Worm (Caenorhabditis elegans) whole organism, early embryonic: ENCODE results near the gene srj-25.

Experiments used
- B0310.2 ChIP-seq: sonication (generic microtip); optimal IDR thresholded peaks from 2 replicates; lab custom pipeline; 2016; ENCODE audit warnings: mild to moderate bottlenecking, missing genetic modification characterization, missing compliant biosample characterization
- F13C5.2 ChIP-seq: sonication (generic microtip); optimal IDR thresholded peaks from 2 replicates; lab custom pipeline; 2017; ENCODE audit warnings: mild to moderate bottlenecking, missing genetic modification characterization, inconsistent platforms, missing compliant biosample characterization
- aly-1 ChIP-seq: sonication (generic microtip); optimal IDR thresholded peaks from 2 replicates; lab custom pipeline; 2016; ENCODE audit warnings: missing genetic modification characterization, missing compliant biosample characterization
- ama-1 ChIP-seq: fragments of 150-350 bp; optimal IDR thresholded peaks from 2 replicates; lab custom pipeline; 2014
- ceh-13 ChIP-seq: fragments of 200-800 bp; sonication (Bioruptor generic); optimal IDR thresholded peaks from 2 replicates; lab custom pipeline; 2018; ENCODE audit warnings: mild to moderate bottlenecking, missing genetic modification characterization, missing compliant biosample characterization
- ceh-36 ChIP-seq: sonication (generic microtip); optimal IDR thresholded peaks from 2 replicates; lab custom pipeline; 2016; ENCODE audit warnings: missing genetic modification characterization, inconsistent platforms, missing compliant biosample characterization
- ets-7 ChIP-seq: sonication (generic microtip); optimal IDR thresholded peaks from 2 replicates; lab custom pipeline; 2016; ENCODE audit warnings: missing genotype, missing genetic modification characterization, missing compliant biosample characterization
- flt-1 ChIP-seq: fragments of 200-800 bp; sonication (Bioruptor generic); IDR thresholded peaks from 2 replicates; pipeline ENCODE4 v1.3.6; 2022; ENCODE audit warnings: missing genetic modification characterization, missing compliant biosample characterization
- hmbx-1 ChIP-seq: sonication (generic microtip); optimal IDR thresholded peaks from 2 replicates; lab custom pipeline; 2016; ENCODE audit warnings: mild to moderate bottlenecking, missing genetic modification characterization, missing compliant biosample characterization
- hmg-4 ChIP-seq: fragments of 200-800 bp; sonication (Bioruptor generic); optimal IDR thresholded peaks from 2 replicates; lab custom pipeline; 2018; ENCODE audit warnings: mild to moderate bottlenecking, missing genetic modification characterization, missing compliant biosample characterization
- hnd-1 ChIP-seq: sonication (generic microtip); optimal IDR thresholded peaks from 2 replicates; lab custom pipeline; 2016; ENCODE audit warnings: missing genetic modification characterization, missing compliant biosample characterization
- pes-1 ChIP-seq: fragments of 200-800 bp; sonication (Bioruptor generic); IDR thresholded peaks from 2 replicates; pipeline ENCODE4 v1.3.6; 2022; ENCODE audit warnings: missing genetic modification reagents, missing genetic modification characterization, missing compliant biosample characterization
- scrt-1 ChIP-seq: fragments of 200-800 bp; sonication (Bioruptor generic); IDR thresholded peaks from 2 replicates; pipeline ENCODE4 v1.3.6; 2022; ENCODE audit warnings: missing genetic modification characterization, missing compliant biosample characterization
- sea-1 ChIP-seq: fragments of 200-800 bp; sonication (Bioruptor generic); conservative IDR thresholded peaks from 2 replicates; pipeline ENCODE4 v1.3.6; 2022; ENCODE audit warnings: missing genetic modification characterization, missing compliant biosample characterization
- tbx-11 ChIP-seq: fragments of 200-800 bp; sonication (Bioruptor generic); IDR thresholded peaks from 2 replicates; pipeline ENCODE4 v1.3.6; 2022; ENCODE audit warnings: missing genetic modification characterization, missing compliant biosample characterization
- tbx-37 ChIP-seq: fragments of 200-800 bp; sonication (Bioruptor generic); conservative IDR thresholded peaks from 2 replicates; pipeline ENCODE4 v1.3.6; 2022; ENCODE audit warnings: missing genetic modification reagents, missing genetic modification characterization, missing compliant biosample characterization
- tra-4 ChIP-seq: sonication (generic microtip); optimal IDR thresholded peaks from 2 replicates; lab custom pipeline; 2017; ENCODE audit warnings: missing genetic modification characterization, missing compliant biosample characterization

Gene srj-25

DNA sequence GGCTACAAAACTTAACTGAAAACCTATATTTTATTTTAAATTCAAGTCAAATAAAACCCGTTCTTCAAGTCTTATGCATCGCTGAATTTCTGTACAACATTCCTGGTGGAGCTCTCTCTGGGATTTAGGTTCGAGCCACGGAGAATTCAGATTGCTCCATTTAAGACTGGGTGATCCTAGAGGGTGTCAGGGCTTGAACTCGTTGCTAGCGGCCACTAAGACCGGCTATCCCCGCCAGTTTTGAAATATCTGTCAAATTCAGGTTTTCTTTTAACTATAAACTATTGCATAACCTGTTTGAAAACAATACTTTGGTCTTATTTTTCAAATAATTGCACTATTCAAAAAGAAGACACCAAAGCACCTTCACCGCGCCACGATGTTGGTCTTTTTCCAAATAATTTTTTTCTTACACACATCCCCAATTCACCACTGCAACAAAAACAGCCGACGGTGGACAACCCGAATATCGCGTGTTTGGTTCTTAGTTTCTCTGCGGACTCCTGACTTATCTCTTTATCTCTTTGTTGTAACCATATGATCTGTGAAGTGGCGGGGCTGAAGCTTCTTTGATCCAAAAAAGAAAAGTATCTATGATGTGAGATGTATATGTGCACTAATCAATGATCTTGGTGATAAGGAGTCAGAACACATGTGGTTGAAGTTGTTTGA is 7.1 kb downstream of the srj-25 start:
- TF ChIP-seq B0310.2 (tag; lab: Kevin White, UChicago) (no peak), ceh-36 (no peak), hmbx-1 (tag; lab: Kevin White, UChicago) (no peak), ets-7 (tag; lab: Kevin White, UChicago) (no peak), sea-1 (GFP tag; lab: Robert Waterston, UW) (no peak), tbx-11 (GFP tag; lab: Robert Waterston, UW) (no peak), hmg-4 (no peak), tbx-37 (no peak), ama-1 (lab: Kevin White, UChicago) (no peak), scrt-1 (no peak), hnd-1 (tag; lab: Kevin White, UChicago) (no peak), pes-1 (no peak), tra-4 (tag; lab: Kevin White, UChicago) (no peak), F13C5.2 (tag; lab: Kevin White, UChicago) (no peak), flt-1 (GFP tag; lab: Robert Waterston, UW) (no peak), aly-1 (tag; lab: Kevin White, UChicago) (no peak), ceh-13 (no peak)

- no peak for TF ChIP-seq aly-1 (tag; lab: Kevin White, UChicago)
- no peak for TF ChIP-seq scrt-1
- no peak for TF ChIP-seq B0310.2 (tag; lab: Kevin White, UChicago)
- no peak for TF ChIP-seq hmbx-1 (tag; lab: Kevin White, UChicago)
- TF ChIP-seq hmg-4, result no peak
- TF ChIP-seq hnd-1 (tag; lab: Kevin White, UChicago), result no peak
- no peak for TF ChIP-seq ceh-13
- no peak for TF ChIP-seq pes-1
- TF ChIP-seq tbx-11 (GFP tag; lab: Robert Waterston, UW), result no peak
- TF ChIP-seq ama-1 (lab: Kevin White, UChicago), result no peak
- TF ChIP-seq tra-4 (tag; lab: Kevin White, UChicago), result no peak
- no peak for TF ChIP-seq sea-1 (GFP tag; lab: Robert Waterston, UW)
- no peak for TF ChIP-seq tbx-37
- TF ChIP-seq ceh-36, result no peak
- TF ChIP-seq F13C5.2 (tag; lab: Kevin White, UChicago), result no peak
- no peak for TF ChIP-seq flt-1 (GFP tag; lab: Robert Waterston, UW)
- no peak for TF ChIP-seq ets-7 (tag; lab: Kevin White, UChicago)
Observed at ce11 chrV:727484-728351, 8.4 kb downstream of the srj-25 start, which contains the start of the genes icl-1 and srh-2. TSS of gene icl-1 (minus strand) at chrV:728004. TSS of gene srh-2 (plus strand) at chrV:728301.

DNA sequence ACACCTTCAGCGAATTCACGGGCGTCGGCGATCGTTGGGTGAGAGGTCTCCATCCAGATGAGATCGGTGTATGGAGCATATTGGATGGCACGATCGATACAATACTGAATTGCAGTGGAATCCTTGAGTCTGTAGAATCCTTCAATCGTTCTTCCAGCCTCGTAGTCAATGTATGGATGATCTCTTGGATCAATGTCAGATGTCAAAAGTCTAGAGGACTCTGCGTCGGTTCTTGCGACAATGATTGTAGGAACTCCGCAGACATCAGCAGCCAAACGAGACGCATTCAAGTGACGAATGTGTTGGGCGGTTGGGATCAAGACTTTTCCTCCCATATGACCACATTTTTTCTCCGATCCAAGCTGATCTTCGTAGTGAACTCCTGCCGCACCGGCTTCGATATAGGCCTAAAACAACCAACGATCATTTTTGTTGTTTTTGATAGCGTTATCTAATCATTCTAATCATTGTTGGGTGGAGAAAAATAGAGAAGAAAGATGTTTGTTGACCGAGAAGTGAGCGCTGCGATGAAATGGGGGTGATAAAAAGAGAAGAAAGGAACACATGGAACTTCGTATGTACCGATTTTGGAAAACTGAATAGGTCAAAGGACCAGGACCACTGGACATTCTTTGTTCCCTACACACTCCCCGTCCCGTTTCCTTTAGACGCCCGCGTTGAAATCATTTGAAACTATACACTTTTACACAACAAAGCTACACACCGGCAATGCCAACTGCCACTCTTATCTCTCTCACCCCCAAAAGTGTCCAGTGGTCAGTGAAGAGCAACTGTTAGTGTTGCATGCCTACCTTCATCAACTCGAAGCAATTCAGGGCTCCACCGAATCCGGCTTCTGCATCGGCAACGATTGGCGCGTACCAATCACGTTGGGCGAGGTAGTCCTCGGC is 9.2 kb downstream of the srj-25 start:
- TF ChIP-seq B0310.2 (tag; lab: Kevin White, UChicago) (no peak), tra-4 (tag; lab: Kevin White, UChicago) (no peak), scrt-1 (no peak), tbx-37 (no peak), ceh-36 (no peak), ama-1 (lab: Kevin White, UChicago) (no peak), flt-1 (GFP tag; lab: Robert Waterston, UW) (no peak), aly-1 (tag; lab: Kevin White, UChicago) (no peak), pes-1 (no peak), hmbx-1 (tag; lab: Kevin White, UChicago) (no peak), hmg-4 (no peak), ceh-13 (no peak), F13C5.2 (tag; lab: Kevin White, UChicago) (no peak), hnd-1 (tag; lab: Kevin White, UChicago) (no peak), sea-1 (GFP tag; lab: Robert Waterston, UW) (no peak), ets-7 (tag; lab: Kevin White, UChicago) (no peak), tbx-11 (GFP tag; lab: Robert Waterston, UW) (no peak)

ce11 chrV:725807-726572 is 10.1 kb downstream of the srj-25 start:
- no peak for TF ChIP-seq ceh-36
- peak; percentile 12 for TF ChIP-seq aly-1 (tag; lab: Kevin White, UChicago)

DNA sequence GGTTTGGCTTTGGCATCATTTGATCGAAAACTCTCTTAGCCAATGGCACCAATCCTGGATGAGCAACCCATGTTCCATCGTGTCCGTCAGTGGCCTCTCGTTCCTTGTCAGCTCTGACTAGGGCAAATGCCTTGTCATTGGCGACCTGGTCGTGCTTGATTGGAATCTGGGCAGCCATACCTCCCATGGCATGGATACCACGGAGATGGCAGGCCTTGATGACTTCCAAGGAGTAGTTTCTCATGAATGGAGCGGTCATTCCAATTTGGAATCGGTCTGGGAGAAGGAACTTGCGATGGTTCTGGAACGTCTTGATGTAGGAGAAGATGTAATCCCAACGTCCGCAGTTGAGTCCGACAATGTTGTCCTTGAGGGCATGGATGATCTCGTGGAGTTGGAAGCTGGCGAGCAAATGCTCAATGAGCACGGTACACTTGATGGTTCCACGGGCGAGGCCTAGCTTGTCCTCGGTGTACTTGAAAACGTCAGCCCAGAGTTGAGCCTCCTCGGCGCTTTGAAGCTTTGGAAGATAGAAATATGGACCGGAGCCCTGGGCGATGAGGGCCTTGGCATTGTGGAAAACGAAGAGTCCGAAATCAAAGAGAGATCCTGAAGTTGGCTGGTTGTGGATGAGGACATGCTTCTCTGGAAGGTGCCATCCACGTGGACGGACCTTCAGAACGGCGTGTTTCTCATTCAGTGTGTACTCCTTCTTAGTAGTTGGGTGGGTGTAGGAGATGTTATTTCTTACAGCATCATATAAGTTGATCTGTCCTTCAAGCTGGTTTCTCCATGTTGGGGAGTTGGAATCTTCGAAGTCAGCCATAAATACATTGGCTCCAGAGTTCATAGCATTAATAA is 10.9 kb downstream of the srj-25 start:
- TF ChIP-seq hmbx-1 (tag; lab: Kevin White, UChicago) (no peak), ceh-36 (no peak), ceh-13 (no peak), B0310.2 (tag; lab: Kevin White, UChicago) (no peak)
